Worm (Caenorhabditis elegans) whole organism, dauer: ENCODE measurements around the gene F17A2.16.

ENCODE experiments used
- unc-62 ChIP-seq: sonication (generic microtip); optimal IDR thresholded peaks from 2 replicates; lab custom pipeline; 2017; ENCODE audit warnings: missing biosample characterization, missing genetic modification reagents, missing genetic modification characterization

F17A2.16 gene

DNA sequence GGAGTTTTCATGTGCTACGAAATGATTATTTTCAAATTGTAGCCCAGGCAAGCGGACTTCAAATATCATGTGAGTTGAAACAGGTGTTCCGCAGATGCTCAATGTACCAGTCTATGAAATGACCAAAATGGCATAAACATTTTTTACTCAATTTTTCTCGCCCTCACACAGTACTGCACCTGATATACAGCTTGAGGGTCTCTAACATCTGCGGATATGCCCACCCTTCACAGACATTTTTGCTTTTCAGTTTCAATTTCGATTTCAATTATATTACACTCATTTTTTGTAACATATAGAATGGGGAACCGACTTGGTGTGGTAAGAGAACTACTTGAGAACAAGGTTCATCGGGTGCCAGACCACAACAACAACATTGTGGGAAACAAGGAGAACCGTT is 38.5 kb downstream of the F17A2.16 start, which contains the start of gene F42F12.11:
Gene F42F12.11, plus strand, starts transcription at position 301 of the 400 bp plus-strand sequence.
- TF ChIP-seq unc-62, result no peak

DNA sequence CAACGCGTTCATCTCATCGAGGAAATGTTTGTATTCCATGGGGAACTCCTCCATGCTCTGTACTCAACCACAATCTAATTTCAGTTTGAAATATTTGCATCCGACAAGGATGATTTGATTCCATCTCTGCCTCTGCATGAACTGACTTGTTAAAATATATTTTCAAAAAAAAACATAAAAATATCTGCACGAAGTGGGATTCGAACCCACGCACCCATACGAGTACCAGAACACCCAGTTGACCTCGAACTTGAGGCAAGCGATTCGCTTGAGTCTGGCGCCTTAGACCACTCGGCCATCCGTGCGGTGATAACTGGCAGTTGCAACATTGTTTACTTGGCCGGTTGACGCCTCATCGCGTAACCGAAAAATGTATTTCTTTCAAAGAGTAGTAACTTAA is 39.6 kb downstream of the F17A2.16 start:
- TF ChIP-seq unc-62, result no peak

DNA sequence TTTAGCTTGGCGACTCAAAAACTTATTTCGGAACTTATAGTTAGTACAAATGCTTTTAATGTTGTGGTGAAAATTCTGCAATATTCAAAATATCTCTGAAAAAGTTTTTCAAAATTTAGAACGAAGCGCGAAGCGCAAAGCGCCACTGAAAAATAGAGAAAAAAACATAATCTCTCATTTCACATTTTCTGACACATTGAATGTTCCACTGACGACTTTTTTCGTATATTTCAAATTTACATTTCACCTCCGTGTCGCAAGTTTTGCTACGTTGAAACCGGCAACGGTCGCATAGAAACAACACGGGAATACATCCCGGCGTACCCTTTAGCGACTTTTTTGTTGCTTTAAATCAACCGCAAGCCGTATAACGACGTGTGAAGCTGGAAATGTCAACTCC is 40.1 kb downstream of the F17A2.16 start, which contains the start of gene F42F12.14:
Gene F42F12.14, plus strand, starts transcription at position 301 of the 400 bp plus-strand sequence.
- no peak for TF ChIP-seq unc-62

DNA sequence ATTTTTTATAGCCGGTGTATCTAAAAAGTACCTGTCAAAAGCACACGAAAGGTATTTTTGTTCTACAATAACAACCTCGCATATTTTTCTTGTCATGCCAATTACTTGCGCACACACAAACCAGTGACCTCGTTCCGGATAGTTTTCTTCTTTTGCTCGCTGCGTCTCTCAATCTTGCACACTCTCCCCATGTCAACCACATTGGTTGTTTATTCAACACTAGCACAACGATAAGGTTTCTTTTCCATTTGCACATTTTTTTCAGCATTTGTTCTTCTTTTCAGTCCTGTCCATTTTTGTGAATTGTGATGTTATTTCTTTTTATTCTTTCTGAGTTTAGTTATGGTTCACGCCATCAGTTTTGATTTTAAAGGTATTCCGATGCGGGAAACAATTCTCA is 42.0 kb downstream of the F17A2.16 start, which contains the start of gene F42F12.3:
Gene F42F12.3, plus strand, starts transcription at position 372 of the 400 bp plus-strand sequence.
- TF ChIP-seq unc-62, result no peak

DNA sequence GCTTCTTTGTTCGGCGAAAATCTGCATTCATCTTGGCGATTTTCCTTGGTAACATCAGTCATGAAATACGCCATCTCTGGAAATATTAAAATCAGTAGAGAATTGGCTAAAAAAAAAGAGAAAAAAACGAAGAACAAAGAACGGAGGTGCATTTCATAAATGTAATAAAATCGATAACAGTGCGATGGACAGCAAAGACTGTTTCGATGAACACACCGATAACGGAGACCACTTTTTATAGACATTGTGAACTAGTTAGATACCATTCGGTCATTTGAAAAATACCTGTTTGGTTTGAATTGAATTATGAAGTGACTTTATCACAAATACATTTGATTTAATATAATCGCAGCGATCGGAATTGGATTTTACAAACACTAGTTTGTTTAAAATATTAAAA is 44.6 kb downstream of the F17A2.16 start, which contains the start of gene F42F12.4:
Gene F42F12.4, minus strand, starts transcription at position 76 of the 400 bp plus-strand sequence.
- no peak for TF ChIP-seq unc-62

DNA sequence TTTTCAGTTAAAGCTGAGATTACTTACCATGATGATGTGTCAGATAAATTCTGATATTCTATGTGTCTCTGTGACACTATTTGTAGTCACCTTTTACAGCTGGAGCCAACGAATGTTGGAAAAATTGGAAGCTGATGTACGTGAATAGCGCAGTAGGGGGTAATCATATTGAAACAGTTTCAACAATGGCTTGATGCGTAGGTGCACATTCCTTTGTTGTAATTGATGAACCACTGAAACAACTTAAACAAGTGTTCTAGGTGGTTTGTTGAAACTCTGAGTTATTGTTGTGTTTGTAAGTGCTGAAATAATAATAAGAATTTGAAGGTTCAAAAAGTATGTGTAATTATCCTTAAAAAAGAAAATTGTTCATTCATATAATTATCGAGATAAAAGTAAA is 48.3 kb downstream of the F17A2.16 start, which contains the start of gene nspc-12:
Gene nspc-12, minus strand, starts transcription at position 101 of the 400 bp plus-strand sequence.
- no peak for TF ChIP-seq unc-62

DNA sequence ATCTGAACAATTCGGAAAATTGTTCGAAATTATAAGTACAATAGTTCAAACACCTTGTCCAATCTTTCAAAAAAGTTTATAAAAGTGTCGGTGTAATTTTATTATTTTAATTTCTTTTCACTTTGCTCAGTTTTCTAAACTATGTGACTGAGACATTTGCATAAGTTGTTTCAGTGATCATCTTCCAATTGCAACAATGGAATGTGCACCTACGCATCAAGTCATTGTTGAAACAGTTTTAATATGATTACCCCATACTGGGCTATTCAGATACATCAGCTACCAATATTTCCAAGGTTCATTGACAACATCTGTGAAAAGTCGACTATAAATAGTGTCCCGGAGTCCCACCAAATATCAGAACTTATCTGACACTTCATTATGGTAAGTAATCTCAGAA is 48.9 kb downstream of the F17A2.16 start, which contains the start of gene nspc-13:
Gene nspc-13, plus strand, starts transcription at position 301 of the 400 bp plus-strand sequence.
- no peak for TF ChIP-seq unc-62

DNA sequence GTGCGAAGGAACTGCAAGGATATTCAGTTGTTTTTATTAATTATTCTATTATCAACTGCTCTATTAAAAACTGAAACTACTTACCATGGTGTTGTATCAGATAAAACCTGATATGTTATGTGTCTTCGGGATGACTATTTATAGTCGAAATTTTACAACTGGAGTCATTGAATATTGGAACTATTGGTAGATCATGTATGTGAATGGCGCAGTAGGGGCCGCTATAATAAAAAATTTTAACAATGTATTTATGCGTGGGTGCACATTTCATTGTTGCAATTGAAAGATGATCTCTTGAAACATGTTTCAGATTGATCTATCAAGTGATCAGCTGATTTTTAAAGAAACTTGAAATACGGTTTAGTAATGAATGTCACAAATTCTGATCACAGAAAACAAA is 50.7 kb downstream of the F17A2.16 start, which contains the start of gene nspc-14:
Gene nspc-14, minus strand, starts transcription at position 101 of the 400 bp plus-strand sequence.
- TF ChIP-seq unc-62, result no peak
